Worm (Caenorhabditis elegans) whole organism, midembryonic: Measurements from ENCODE around the gene F49C5.16.

ENCODE experiments used
- T22C8.4 ChIP-seq: fragments of 200-800 bp; sonication (Bioruptor generic); IDR thresholded peaks from 2 replicates; pipeline ENCODE4 v1.3.6; 2022; ENCODE audit warnings: missing genetic modification characterization, missing compliant biosample characterization
- cog-1 ChIP-seq: sonication (generic microtip); optimal IDR thresholded peaks from 2 replicates; lab custom pipeline; 2016; ENCODE audit warnings: missing genetic modification characterization, missing compliant biosample characterization
- med-1 ChIP-seq: sonication (generic microtip); optimal IDR thresholded peaks from 2 replicates; lab custom pipeline; 2017; ENCODE audit warnings: missing genetic modification characterization, mild to moderate bottlenecking, missing compliant biosample characterization, antibody characterized with exemption, missing genetic modification reagents; ENCODE audit not compliant: insufficient read depth
- tab-1 ChIP-seq: fragments of 200-800 bp; sonication (Bioruptor generic); IDR thresholded peaks from 2 replicates; pipeline ENCODE4 v1.3.6; 2022; ENCODE audit warnings: missing genetic modification characterization, missing compliant biosample characterization
- ztf-23 ChIP-seq: fragments of 200-800 bp; sonication (Bioruptor generic); IDR thresholded peaks from 2 replicates; pipeline ENCODE4 v1.3.6; 2022; ENCODE audit warnings: missing genetic modification reagents, missing genetic modification characterization, missing compliant biosample characterization
- ztf-29 ChIP-seq: fragments of 200-800 bp; sonication (Bioruptor generic); IDR thresholded peaks from 2 replicates; pipeline ENCODE4 v1.3.6; 2022; ENCODE audit warnings: missing genetic modification reagents, missing genetic modification characterization, missing compliant biosample characterization

DNA sequence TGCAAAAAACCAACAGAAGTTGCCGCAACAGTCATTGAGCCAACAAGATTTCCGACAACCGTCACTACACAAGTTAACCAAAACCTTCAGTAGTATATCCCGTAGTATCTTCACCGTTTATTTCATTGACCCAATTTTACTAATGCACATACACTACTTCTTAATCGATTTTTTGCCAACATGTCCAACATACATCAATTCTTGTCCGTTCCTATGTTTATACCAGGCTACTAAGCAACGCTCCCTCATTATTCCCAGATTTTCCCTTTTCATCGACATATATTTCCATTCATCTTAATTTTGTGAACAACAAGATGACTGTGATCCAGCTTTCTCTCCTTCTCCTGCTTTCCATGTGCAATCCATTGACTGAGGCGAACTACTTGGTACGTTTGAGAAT, 18.2 kb downstream of the F49C5.16 start, which contains the start of gene F49C5.7:
- TF ChIP-seq cog-1 (tag; lab: Kevin White, UChicago) = no peak
- TF ChIP-seq ztf-29 (GFP tag; lab: Robert Waterston, UW) = no peak
- TF ChIP-seq med-1 = no peak
- no peak for TF ChIP-seq ztf-23 (GFP tag; lab: Robert Waterston, UW)
- no peak for TF ChIP-seq tab-1 (GFP tag; lab: Robert Waterston, UW)
- TF ChIP-seq T22C8.4 (GFP tag; lab: Robert Waterston, UW) = no peak
